Worm (Caenorhabditis elegans): ENCODE data around the gene F41C6.4.
"Not testable (repeated sequence)": the region's sequence is repeated elsewhere in the genome, so short reads cannot be mapped to it uniquely, and the experiment has no call there.

DNA sequence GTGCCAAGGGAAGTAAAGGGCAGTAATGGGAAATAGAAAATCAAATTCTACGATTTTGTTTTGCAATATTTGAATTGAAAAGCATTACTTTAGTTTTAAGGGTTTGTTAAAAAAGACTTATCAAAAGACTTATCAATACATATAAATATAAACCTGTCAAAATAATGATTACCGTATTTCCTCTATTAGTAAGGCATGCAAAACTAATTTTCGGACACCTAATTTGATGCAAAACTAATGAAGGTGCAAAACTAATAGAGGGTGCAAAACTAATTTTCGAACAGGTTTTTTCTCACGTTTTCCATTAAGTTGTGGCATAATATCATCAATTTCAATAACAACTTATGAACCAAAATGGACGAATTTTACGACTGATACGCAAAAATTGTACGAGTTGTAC is 7.2 kb upstream of the F41C6.4 start, which contains the start of gene F41C6.6:
- TF ChIP-seq skn-1, nhr-6, nhr-21, fos-1, nhr-10, unc-39 (tag; optimal IDR thresholded peaks at IDR 0.05): not testable (repeated sequence)
